Fruit fly (Drosophila melanogaster): ENCODE measurements around the gene Sfp24Bb.

The Sfp24Bb gene

DNA sequence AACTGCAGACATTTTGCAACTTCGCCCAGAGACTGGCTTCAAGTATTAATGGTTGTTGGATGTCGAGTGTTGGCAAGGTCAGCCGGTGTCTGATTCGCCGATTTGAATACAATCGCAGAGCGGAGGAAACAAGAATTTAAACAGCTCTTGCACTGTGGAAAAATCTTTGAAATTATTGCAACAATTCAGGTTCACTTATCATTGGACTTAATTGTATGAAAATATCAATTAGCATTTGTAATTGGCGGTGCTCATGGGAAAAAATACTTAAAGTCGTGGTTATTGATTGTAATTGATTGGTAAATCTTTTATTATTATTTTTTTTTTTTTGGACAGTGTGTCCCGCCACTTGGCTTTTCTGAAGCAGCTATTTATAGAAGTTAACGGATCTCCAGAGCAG is 40.1 kb downstream of the Sfp24Bb start (continued):
- TF ChIP-seq wek (GFP tag; optimal IDR thresholded peaks at IDR 0.05): no peak
- TF ChIP-seq NfI (GFP tag; optimal IDR thresholded peaks at IDR 0.05): peak; percentile 8
- TF ChIP-seq pho (GFP tag; optimal IDR thresholded peaks at IDR 0.05): peak; percentile 37
- TF ChIP-seq dysf (GFP tag; IDR thresholded peaks at IDR 0.05): peak; percentile 72; the same call in 2 of the 3 replicates
- no peak for TF ChIP-seq cas (GFP tag; IDR thresholded peaks at IDR 0.05)
- peak; percentile 18 for TF ChIP-seq Blimp-1 (GFP tag; optimal IDR thresholded peaks at IDR 0.05)
- no peak for TF ChIP-seq CG30403 (GFP tag; optimal IDR thresholded peaks at IDR 0.05)
- 0 out of 3 replicates have a peak, but pooled peaks have one; percentile 49 for TF ChIP-seq CG11456 (GFP tag; IDR thresholded peaks at IDR 0.05)
- peak; percentile 38 for TF ChIP-seq D19B (GFP tag; optimal IDR thresholded peaks at IDR 0.05)
- peak; percentile 80 for TF ChIP-seq Atf6 (GFP tag; IDR thresholded peaks at IDR 0.05)
- no peak for TF ChIP-seq gt (GFP tag; IDR thresholded peaks at IDR 0.05)
- TF ChIP-seq Hmr (GFP tag; optimal IDR thresholded peaks at IDR 0.05): peak; percentile 23
- TF ChIP-seq B-H2 (GFP tag; optimal IDR thresholded peaks at IDR 0.05): no peak
- no peak for TF ChIP-seq CG16863 (GFP tag; optimal IDR thresholded peaks at IDR 0.05)
- peak; percentile 46; the same call in 1 of the 2 replicates for TF ChIP-seq ranshi (GFP tag; IDR thresholded peaks at IDR 0.05)
- no peak for TF ChIP-seq Mad (GFP tag; optimal IDR thresholded peaks at IDR 0.05)
- TF ChIP-seq org-1 (GFP tag; optimal IDR thresholded peaks at IDR 0.05): peak; percentile 7
- no peak for TF ChIP-seq fd102C (GFP tag; optimal IDR thresholded peaks at IDR 0.05)
- TF ChIP-seq CG2678 (tag; optimal IDR thresholded peaks at IDR 0.05): peak; percentile 50
- no peak for TF ChIP-seq Fer1 (GFP tag; optimal IDR thresholded peaks at IDR 0.05)
- no peak for TF ChIP-seq bsh (GFP tag; optimal IDR thresholded peaks at IDR 0.05)
- TF ChIP-seq esg (GFP tag; conservative IDR thresholded peaks at IDR 0.05): peak; percentile 25; the same call in 1 of the 2 replicates
- peak; percentile 29; the same call in 1 of the 2 replicates for TF ChIP-seq MBD-R2 (GFP tag; IDR thresholded peaks at IDR 0.05)
- no peak for TF ChIP-seq CG17829 (tag; optimal IDR thresholded peaks at IDR 0.05)
- peak; percentile 85 for TF ChIP-seq CG32532 (GFP tag; IDR thresholded peaks at IDR 0.05)
- peak; percentile 63 for TF ChIP-seq nom (GFP tag; optimal IDR thresholded peaks at IDR 0.05)
- TF ChIP-seq mirr (GFP tag; optimal IDR thresholded peaks at IDR 0.05): no peak
- no peak for TF ChIP-seq jigr1 (GFP tag; IDR thresholded peaks at IDR 0.05)
- no peak for TF ChIP-seq CG17359 (tag; optimal IDR thresholded peaks at IDR 0.05)
- TF ChIP-seq CG8944 (GFP tag; optimal IDR thresholded peaks at IDR 0.05): no peak
- peak; percentile 55; the same call in 1 of the 3 replicates for TF ChIP-seq Dbx (GFP tag; IDR thresholded peaks at IDR 0.05)
- TF ChIP-seq lilli (GFP tag; optimal IDR thresholded peaks at IDR 0.05): peak; percentile 59
- TF ChIP-seq sisA (GFP tag; IDR thresholded peaks at IDR 0.05): peak; percentile 34; the same call in 1 of the 2 replicates
- no peak for TF ChIP-seq H2.0 (GFP tag; IDR thresholded peaks at IDR 0.05)
- TF ChIP-seq tgo (GFP tag; IDR thresholded peaks at IDR 0.05): no peak; the same call in 2 of the 3 replicates
- peak; percentile 3 for TF ChIP-seq HLH54F (GFP tag; optimal IDR thresholded peaks at IDR 0.05)
- no peak for TF ChIP-seq CG6254 (GFP tag; optimal IDR thresholded peaks at IDR 0.05)
- TF ChIP-seq HLH3B (GFP tag; IDR thresholded peaks at IDR 0.05): no peak
- no peak for TF ChIP-seq ken (GFP tag; IDR thresholded peaks at IDR 0.05)
- peak; percentile 38 for TF ChIP-seq ind (GFP tag; optimal IDR thresholded peaks at IDR 0.05)
- TF ChIP-seq CG7786 (GFP tag; optimal IDR thresholded peaks at IDR 0.05): peak; percentile 12
- no peak for TF ChIP-seq Dad (GFP tag; optimal IDR thresholded peaks at IDR 0.05)
- TF ChIP-seq CG7928 (GFP tag; optimal IDR thresholded peaks at IDR 0.05): no peak
- no peak; the same call in 1 of the 2 replicates for TF ChIP-seq Ravus (GFP tag; IDR thresholded peaks at IDR 0.05)
- TF ChIP-seq CG30431 (GFP tag; optimal IDR thresholded peaks at IDR 0.05): no peak
- TF ChIP-seq mam (GFP tag; optimal IDR thresholded peaks at IDR 0.05): peak; percentile 47
- peak; percentile 4 for TF ChIP-seq Xbp1 (GFP tag; optimal IDR thresholded peaks at IDR 0.05)
- no peak for TF ChIP-seq da (GFP tag; optimal IDR thresholded peaks at IDR 0.05)
- no peak for TF ChIP-seq CG18764 (GFP tag; optimal IDR thresholded peaks at IDR 0.05)
- TF ChIP-seq CG10147 (GFP tag; optimal IDR thresholded peaks at IDR 0.05): peak; percentile 29
- TF ChIP-seq fd3F (GFP tag; optimal IDR thresholded peaks at IDR 0.05): peak; percentile 16
- TF ChIP-seq ara (GFP tag; IDR thresholded peaks at IDR 0.05): 0 out of 2 replicates have a peak, but pooled peaks have one; percentile 27

All from whole organism, embryonic.